Fruit fly (Drosophila melanogaster): Measurements from ENCODE around the gene Tango10.

Gene Tango10

dm6 chrX:11720138-11720537 is at the start of gene Tango10 (continued):
- no peak for TF ChIP-seq Nf-YB (GFP tag; optimal IDR thresholded peaks at IDR 0.05)
- no peak for TF ChIP-seq Tbp (GFP tag; optimal IDR thresholded peaks at IDR 0.05)
- TF ChIP-seq vfl (GFP tag; optimal IDR thresholded peaks at IDR 0.05): peak; percentile 27
- no peak for TF ChIP-seq CG7987 (GFP tag; optimal IDR thresholded peaks at IDR 0.05)
- TF ChIP-seq CG33213 (GFP tag; optimal IDR thresholded peaks at IDR 0.05): peak; percentile 17
- peak; percentile 54 for TF ChIP-seq CG8089 (GFP tag; optimal IDR thresholded peaks at IDR 0.05)
- peak; percentile 7 for TF ChIP-seq trh (GFP tag; optimal IDR thresholded peaks at IDR 0.05)
- peak; percentile 35; the same call in 1 of the 2 replicates for TF ChIP-seq CG31224 (GFP tag; IDR thresholded peaks at IDR 0.05)
- TF ChIP-seq CG12104 (GFP tag; optimal IDR thresholded peaks at IDR 0.05): no peak
- TF ChIP-seq fru (optimal IDR thresholded peaks at IDR 0.05): no peak
- no peak for TF ChIP-seq aop (GFP tag; IDR thresholded peaks at IDR 0.05)
- TF ChIP-seq ind (GFP tag; optimal IDR thresholded peaks at IDR 0.05): peak; percentile 40
- TF ChIP-seq cwo (GFP tag; optimal IDR thresholded peaks at IDR 0.05): no peak
- TF ChIP-seq wor (GFP tag; IDR thresholded peaks at IDR 0.05): peak; percentile 46; the same call in 1 of the 2 replicates
- TF ChIP-seq ftz-f1 (GFP tag; optimal IDR thresholded peaks at IDR 0.05): no peak
- TF ChIP-seq tio (GFP tag; optimal IDR thresholded peaks at IDR 0.05): no peak
- TF ChIP-seq NfI (GFP tag; optimal IDR thresholded peaks at IDR 0.05): peak; percentile 45
- TF ChIP-seq salm (tag; optimal IDR thresholded peaks at IDR 0.05): no peak
- no peak for TF ChIP-seq CG2202 (tag; optimal IDR thresholded peaks at IDR 0.05)
- TF ChIP-seq D19A (tag; optimal IDR thresholded peaks at IDR 0.05): peak; percentile 12
- no peak for TF ChIP-seq CG6175 (GFP tag; IDR thresholded peaks at IDR 0.05)
- TF ChIP-seq CG5245 (GFP tag; optimal IDR thresholded peaks at IDR 0.05): no peak
- TF ChIP-seq CG3163 (GFP tag; optimal IDR thresholded peaks at IDR 0.05): peak; percentile 15
- peak; percentile 21 for TF ChIP-seq pnt (GFP tag; optimal IDR thresholded peaks at IDR 0.05)
- TF ChIP-seq Asciz (GFP tag; optimal IDR thresholded peaks at IDR 0.05): no peak
- no peak; the same call in 1 of the 2 replicates for TF ChIP-seq CG17328 (GFP tag; IDR thresholded peaks at IDR 0.05)
- peak; percentile 43; the same call in 1 of the 2 replicates for TF ChIP-seq CG32772 (GFP tag; IDR thresholded peaks at IDR 0.05)
- TF ChIP-seq jumu (GFP tag; optimal IDR thresholded peaks at IDR 0.05): no peak
- TF ChIP-seq nau (GFP tag; optimal IDR thresholded peaks at IDR 0.05): no peak
- no peak for TF ChIP-seq lab (GFP tag; optimal IDR thresholded peaks at IDR 0.05)
- TF ChIP-seq Jarid2 (GFP tag; optimal IDR thresholded peaks at IDR 0.05): no peak
- TF ChIP-seq Pdp1 (GFP tag; optimal IDR thresholded peaks at IDR 0.05): peak; percentile 35 to 55
- TF ChIP-seq slou (GFP tag; optimal IDR thresholded peaks at IDR 0.05): peak; percentile 4
- peak; percentile 63 for TF ChIP-seq CG10979 (tag; optimal IDR thresholded peaks at IDR 0.05)
- TF ChIP-seq CG13775 (GFP tag; optimal IDR thresholded peaks at IDR 0.05): peak; percentile 67
- no peak for TF ChIP-seq eve (GFP tag; optimal IDR thresholded peaks at IDR 0.05)
- TF ChIP-seq CG34422 (GFP tag; IDR thresholded peaks at IDR 0.05): peak; percentile 49; the same call in 1 of the 3 replicates
- no peak for TF ChIP-seq dati (GFP tag; IDR thresholded peaks at IDR 0.05)
- TF ChIP-seq caup (GFP tag; optimal IDR thresholded peaks at IDR 0.05; ENCODE audit: severe bottlenecking): peak; percentile 40
- TF ChIP-seq maf-S (GFP tag; optimal IDR thresholded peaks at IDR 0.05): peak; percentile 48
- TF ChIP-seq Opbp (GFP tag; IDR thresholded peaks at IDR 0.05; ENCODE audit: partially characterized antibody): peak; percentile 60; the same call in 2 of the 3 replicates
- TF ChIP-seq CG7928 (GFP tag; optimal IDR thresholded peaks at IDR 0.05): peak; percentile 76
- 0 out of 2 replicates have a peak, but pooled peaks have one; percentile 22 for TF ChIP-seq NFAT (GFP tag; IDR thresholded peaks at IDR 0.05)
- peak; percentile 22 for TF ChIP-seq HmgD (GFP tag; optimal IDR thresholded peaks at IDR 0.05)
- TF ChIP-seq cg (GFP tag; optimal IDR thresholded peaks at IDR 0.05): peak; percentile 5
- peak; percentile 23 for TF ChIP-seq CG7556 (GFP tag; optimal IDR thresholded peaks at IDR 0.05)
- TF ChIP-seq CG12299 (tag; optimal IDR thresholded peaks at IDR 0.05): no peak
- TF ChIP-seq org-1 (GFP tag; optimal IDR thresholded peaks at IDR 0.05): no peak
- TF ChIP-seq Hmr (GFP tag; optimal IDR thresholded peaks at IDR 0.05): peak; percentile 57
- TF ChIP-seq CG7372 (GFP tag; IDR thresholded peaks at IDR 0.05): peak; percentile 41; the same call in 1 of the 2 replicates
- TF ChIP-seq CoRest (tag; optimal IDR thresholded peaks at IDR 0.05): peak; percentile 61
